Worm (Caenorhabditis elegans): Measurements from ENCODE around the gene btb-14.

DNA sequence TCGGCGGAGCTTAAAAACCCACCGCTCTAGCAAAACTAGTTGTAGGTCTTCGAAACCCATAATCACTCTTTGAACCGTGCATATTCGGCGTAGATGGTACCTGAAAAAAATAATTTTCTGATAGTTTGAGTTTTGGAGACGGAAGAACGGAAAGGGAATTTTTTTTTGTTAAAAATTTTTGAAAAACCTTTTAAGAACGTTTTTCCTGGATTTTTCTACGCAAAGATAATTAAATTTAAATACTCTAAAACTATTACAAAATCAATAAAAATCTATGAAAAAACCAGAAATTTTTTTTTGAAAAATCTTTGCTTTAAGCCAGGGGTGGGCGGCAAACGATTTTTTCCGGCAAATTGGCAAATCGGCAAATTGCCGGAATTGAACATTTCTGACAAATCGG, 3.8 kb upstream of the btb-14 start, which contains the start of gene marc-5:
- TF ChIP-seq nhr-11 (tag; optimal IDR thresholded peaks at IDR 0.05), result no peak
- TF ChIP-seq elt-2 (tag; optimal IDR thresholded peaks at IDR 0.05), result no peak
- TF ChIP-seq nhr-76 (tag; optimal IDR thresholded peaks at IDR 0.05), result no peak
- no peak for TF ChIP-seq nhr-237 (tag; optimal IDR thresholded peaks at IDR 0.05)
- TF ChIP-seq ztf-4 (tag; optimal IDR thresholded peaks at IDR 0.05), result no peak
- no peak for TF ChIP-seq zag-1 (tag; optimal IDR thresholded peaks at IDR 0.05)
- TF ChIP-seq pha-4 (tag; optimal IDR thresholded peaks at IDR 0.05), result no peak

All from whole organism, L3 larva.